Worm (Caenorhabditis elegans) whole organism, L2 larva: Measurements from ENCODE around the gene srbc-77.

Experiments used
- C34F6.9 ChIP-seq: fragments of 150-350 bp; optimal IDR thresholded peaks from 2 replicates; lab custom pipeline; 2014; ENCODE audit warnings: missing biosample characterization, missing genetic modification characterization
- F13H6.1 ChIP-seq: sonication (generic microtip); optimal IDR thresholded peaks from 2 replicates; lab custom pipeline; 2016; ENCODE audit warnings: missing genetic modification characterization, missing compliant biosample characterization
- R02D3.7 ChIP-seq: fragments of 150-350 bp; optimal IDR thresholded peaks from 2 replicates; lab custom pipeline; 2014; ENCODE audit warnings: missing biosample characterization, missing genetic modification characterization
- Y55F3AM.14 ChIP-seq: fragments of 200-800 bp; sonication (Bioruptor generic); optimal IDR thresholded peaks from 2 replicates; lab custom pipeline; 2018; ENCODE audit warnings: mild to moderate bottlenecking, missing genetic modification characterization, missing compliant biosample characterization
- aly-2 ChIP-seq: fragments of 150-350 bp; optimal IDR thresholded peaks from 2 replicates; lab custom pipeline; 2014; ENCODE audit warnings: missing biosample characterization, missing genetic modification characterization
- blmp-1 ChIP-seq: sonication (generic microtip); optimal IDR thresholded peaks from 2 replicates; lab custom pipeline; 2017; ENCODE audit warnings: missing genetic modification characterization, mild to moderate bottlenecking, missing compliant biosample characterization, antibody characterized with exemption, moderate library complexity; ENCODE audit not compliant: insufficient read depth
- ceh-16 ChIP-seq: fragments of 150-350 bp; optimal IDR thresholded peaks from 2 replicates; lab custom pipeline; 2014; ENCODE audit warnings: missing biosample characterization, missing genetic modification characterization
- ceh-82 ChIP-seq: fragments of 150-350 bp; optimal IDR thresholded peaks from 2 replicates; lab custom pipeline; 2014; ENCODE audit warnings: missing biosample characterization, missing genetic modification characterization
- egl-27 ChIP-seq: sonication (generic microtip); optimal IDR thresholded peaks from 3 replicates; lab custom pipeline; 2017; ENCODE audit warnings: missing biosample characterization, missing genetic modification reagents, missing genetic modification characterization
- elt-3 ChIP-seq: sonication (generic microtip); optimal IDR thresholded peaks from 2 replicates; lab custom pipeline; 2017; ENCODE audit warnings: missing biosample characterization, missing genetic modification characterization
- lin-11 ChIP-seq: fragments of 150-350 bp; sonication (generic microtip); optimal IDR thresholded peaks from 2 replicates; lab custom pipeline; 2014; ENCODE audit warnings: missing biosample characterization, missing genetic modification characterization, inconsistent platforms, mixed read lengths
- lin-13 ChIP-seq: fragments of 150-350 bp; optimal IDR thresholded peaks from 2 replicates; lab custom pipeline; 2014; ENCODE audit warnings: missing biosample characterization, missing genetic modification reagents, missing genetic modification characterization
- lin-39 ChIP-seq: fragments of 150-350 bp; optimal IDR thresholded peaks from 2 replicates; lab custom pipeline; 2014; ENCODE audit warnings: missing biosample characterization, missing genetic modification reagents, missing genetic modification characterization
- mbf-1 ChIP-seq: sonication (generic microtip); optimal IDR thresholded peaks from 2 replicates; lab custom pipeline; 2017; ENCODE audit warnings: missing biosample characterization, missing genetic modification characterization
- mdl-1 ChIP-seq, 2 experiments: fragments of 150-350 bp in 1 of 2; sonication (generic microtip) in 1 of 2; optimal IDR thresholded peaks; 2 replicates each; lab custom pipeline; 2017; ENCODE audit warnings: missing biosample characterization in 2 of 2, missing genetic modification characterization in 2 of 2
- nhr-10 ChIP-seq: sonication (generic microtip); optimal IDR thresholded peaks from 2 replicates; lab custom pipeline; 2017; ENCODE audit warnings: missing biosample characterization, missing genetic modification characterization
- nhr-12 ChIP-seq: fragments of 150-350 bp; optimal IDR thresholded peaks from 2 replicates; lab custom pipeline; 2014; ENCODE audit warnings: missing biosample characterization, missing genetic modification characterization
- nhr-23 ChIP-seq: fragments of 150-350 bp; optimal IDR thresholded peaks from 2 replicates; lab custom pipeline; 2014; ENCODE audit warnings: missing biosample characterization, missing genetic modification reagents, missing genetic modification characterization
- nhr-237 ChIP-seq: fragments of 150-350 bp; optimal IDR thresholded peaks from 2 replicates; lab custom pipeline; 2014; ENCODE audit warnings: missing biosample characterization, missing genetic modification characterization
- nhr-6 ChIP-seq: fragments of 150-350 bp; optimal IDR thresholded peaks from 2 replicates; lab custom pipeline; 2014; ENCODE audit warnings: missing biosample characterization, missing genetic modification characterization
- sem-4 ChIP-seq: fragments of 150-350 bp; optimal IDR thresholded peaks from 2 replicates; lab custom pipeline; 2014; ENCODE audit warnings: missing biosample characterization, missing genetic modification reagents, missing genetic modification characterization
- skn-1 ChIP-seq: sonication (generic microtip); optimal IDR thresholded peaks from 2 replicates; lab custom pipeline; 2017; ENCODE audit warnings: missing biosample characterization, missing genetic modification characterization
- sma-3 ChIP-seq: sonication (generic microtip); optimal IDR thresholded peaks from 2 replicates; lab custom pipeline; 2016; ENCODE audit warnings: missing genetic modification reagents, missing genetic modification characterization, missing compliant biosample characterization
- sma-9 ChIP-seq, 2 experiments: fragments of 150-350 bp in 1 of 2; sonication (generic microtip) in 1 of 2; optimal IDR thresholded peaks; 2 replicates each; lab custom pipeline; 2014 to 2016; ENCODE audit warnings: missing genetic modification characterization in 2 of 2, mild to moderate bottlenecking in 1 of 2, missing biosample characterization in 1 of 2, missing compliant biosample characterization in 1 of 2, missing genetic modification reagents in 1 of 2, moderate library complexity in 1 of 2
- unc-39 ChIP-seq: fragments of 150-350 bp; optimal IDR thresholded peaks from 2 replicates; lab custom pipeline; 2014; ENCODE audit warnings: missing biosample characterization, missing genetic modification characterization
- unc-55 ChIP-seq: fragments of 150-350 bp; sonication (generic microtip); optimal IDR thresholded peaks from 3 replicates; lab custom pipeline; 2014; ENCODE audit warnings: missing biosample characterization, missing genetic modification reagents, missing genetic modification characterization
- unc-62 ChIP-seq: fragments of 150-350 bp; optimal IDR thresholded peaks from 2 replicates; lab custom pipeline; 2014; ENCODE audit warnings: missing biosample characterization, missing genetic modification reagents, missing genetic modification characterization
- zag-1 ChIP-seq: fragments of 150-350 bp; optimal IDR thresholded peaks from 2 replicates; lab custom pipeline; 2014; ENCODE audit warnings: missing biosample characterization, missing genetic modification characterization
- ztf-11 ChIP-seq: sonication (generic microtip); optimal IDR thresholded peaks from 2 replicates; lab custom pipeline; 2017; ENCODE audit warnings: missing biosample characterization, missing genetic modification characterization
- ztf-4 ChIP-seq: fragments of 150-350 bp; optimal IDR thresholded peaks from 2 replicates; lab custom pipeline; 2014; ENCODE audit warnings: missing biosample characterization, missing genetic modification characterization

Gene srbc-77

ce11 chrV:15954932-15955331 is 24.9 kb downstream of the srbc-77 start, which contains the start of gene srw-57:
Gene srw-57, minus strand, starts transcription at chrV:15955032.
- TF ChIP-seq nhr-10 (tag; lab: Kevin White, UChicago) = no peak
- TF ChIP-seq sma-9 (GFP tag; optimal IDR thresholded peaks at IDR 0.05; lab: Kevin White, UChicago) = no peak
- no peak for TF ChIP-seq sma-9 (tag; optimal IDR thresholded peaks at IDR 0.05; lab: Kevin White, UChicago)
- TF ChIP-seq skn-1 (tag; lab: Kevin White, UChicago) = no peak
- no peak for TF ChIP-seq egl-27
- no peak for TF ChIP-seq F13H6.1
- TF ChIP-seq elt-3 (tag; lab: Kevin White, UChicago) = no peak
- TF ChIP-seq ztf-11 = no peak

ce11 chrV:15955497-15955896 is 25.5 kb downstream of the srbc-77 start, which contains the start of gene srh-186:
Gene srh-186, plus strand, starts transcription at chrV:15955797.
- TF ChIP-seq mdl-1 (tag; optimal IDR thresholded peaks at IDR 0.05; lab: Kevin White, UChicago) = no peak
- TF ChIP-seq Y55F3AM.14 (GFP tag; lab: Kevin White, UChicago) = no peak
- no peak for TF ChIP-seq unc-39 (tag; lab: Kevin White, UChicago)
- no peak for TF ChIP-seq F13H6.1
- TF ChIP-seq mbf-1 (tag; lab: Kevin White, UChicago) = no peak
- no peak for TF ChIP-seq lin-13 (GFP tag; lab: Kevin White, UChicago)
- no peak for TF ChIP-seq nhr-12
- TF ChIP-seq sma-3 (GFP tag; lab: Kevin White, UChicago) = no peak
- TF ChIP-seq ceh-82 = no peak
- no peak for TF ChIP-seq zag-1
- no peak for TF ChIP-seq nhr-23 (tag; lab: Kevin White, UChicago)
- TF ChIP-seq skn-1 (tag; lab: Kevin White, UChicago) = no peak
- TF ChIP-seq unc-55 (GFP tag; lab: Kevin White, UChicago) = no peak
- TF ChIP-seq ztf-11 = no peak
- TF ChIP-seq blmp-1 (tag; lab: Kevin White, UChicago) = no peak
- TF ChIP-seq ztf-4 = no peak
- no peak for TF ChIP-seq aly-2 (tag; lab: Kevin White, UChicago)
- TF ChIP-seq lin-39 (tag; lab: Kevin White, UChicago) = no peak
- TF ChIP-seq, all 48 proteins: peak for 0

ce11 chrV:15957098-15957497 is 27.1 kb downstream of the srbc-77 start, which contains the start of gene F36G9.3:
Gene F36G9.3, plus strand, starts transcription at chrV:15957398.
- TF ChIP-seq R02D3.7 (no peak), nhr-237 (tag; lab: Kevin White, UChicago) (no peak), lin-11 (tag; lab: Kevin White, UChicago) (no peak), mbf-1 (tag; lab: Kevin White, UChicago) (no peak)

DNA sequence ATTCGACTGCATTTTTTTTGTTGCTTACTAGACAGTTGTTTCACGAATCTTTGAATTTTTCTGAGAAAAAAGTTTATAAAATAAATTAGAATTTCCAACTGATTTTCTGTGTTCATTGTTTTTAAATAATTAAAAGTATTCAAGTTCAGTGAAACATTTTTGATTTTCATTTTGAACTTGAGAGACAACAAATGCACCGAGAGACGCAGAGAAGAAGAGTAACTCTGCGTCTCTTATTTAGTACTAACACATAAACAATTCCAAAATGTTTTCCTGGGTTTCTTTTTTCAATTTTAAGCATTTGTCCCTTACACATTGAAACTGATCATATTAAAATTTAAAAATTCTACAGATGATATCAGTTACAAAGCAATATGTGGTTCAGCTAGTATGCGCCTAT is 29.5 kb downstream of the srbc-77 start:
- TF ChIP-seq C34F6.9 (tag; lab: Kevin White, UChicago) = peak; percentile 18
- TF ChIP-seq sma-9 (GFP tag; optimal IDR thresholded peaks at IDR 0.05; lab: Kevin White, UChicago) = peak; percentile 43
- TF ChIP-seq sma-9 (tag; optimal IDR thresholded peaks at IDR 0.05; lab: Kevin White, UChicago) = no peak
- no peak for TF ChIP-seq Y55F3AM.14 (GFP tag; lab: Kevin White, UChicago)

- TF ChIP-seq mbf-1 (tag; lab: Kevin White, UChicago) (no peak), egl-27 (no peak), unc-62 (no peak), nhr-6 (tag; lab: Kevin White, UChicago) (no peak), Y55F3AM.14 (GFP tag; lab: Kevin White, UChicago) (no peak), sem-4 (tag; lab: Kevin White, UChicago) (no peak), ceh-16 (tag; lab: Kevin White, UChicago) (no peak), lin-13 (GFP tag; lab: Kevin White, UChicago) (no peak), unc-39 (tag; lab: Kevin White, UChicago) (no peak)
Measured at ce11 chrV:15965114-15965513, 35.1 kb downstream of the srbc-77 start, which contains the start of gene sri-2. Gene sri-2, minus strand, starts transcription at chrV:15965214.

DNA sequence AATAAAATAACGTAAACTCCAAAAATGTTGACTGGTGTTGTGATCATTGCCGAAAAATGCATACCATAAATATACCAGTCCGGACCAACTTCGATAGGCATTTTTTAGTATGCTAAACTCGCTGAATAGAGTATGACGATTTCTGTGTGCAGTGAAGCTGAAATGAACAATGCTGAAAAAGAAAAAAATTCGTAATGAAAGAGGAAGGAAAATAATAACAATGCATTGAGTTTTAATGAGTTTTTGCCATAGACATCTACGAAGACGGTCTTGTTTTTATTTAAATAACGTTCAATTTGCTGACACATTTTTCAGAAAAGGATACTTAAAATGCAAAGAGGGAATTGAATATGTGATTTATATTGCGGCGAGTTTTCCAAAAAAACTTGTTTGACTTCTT is 37.6 kb downstream of the srbc-77 start, which contains the start of gene sri-1:
Gene sri-1, minus strand, starts transcription at position 101 of the 400 bp plus-strand sequence.
- TF ChIP-seq elt-3 (tag; lab: Kevin White, UChicago) (no peak), lin-13 (GFP tag; lab: Kevin White, UChicago) (no peak), unc-39 (tag; lab: Kevin White, UChicago) (no peak)
